Fruit fly (Drosophila melanogaster): ENCODE results near the gene CG17261.

CG17261 gene

dm6 chr2L:3088238-3088874 lies 46.0 kb downstream of the CG17261 start:
- TF ChIP-seq CrebA (GFP tag; optimal IDR thresholded peaks at IDR 0.05; ENCODE audit: borderline replicate concordance) (no peak), h (GFP tag; optimal IDR thresholded peaks at IDR 0.05) (no peak), usp (GFP tag; optimal IDR thresholded peaks at IDR 0.05) (no peak), Dfd (GFP tag; optimal IDR thresholded peaks at IDR 0.05) (no peak), N (GFP tag; optimal IDR thresholded peaks at IDR 0.05) (no peak), CG32264 (GFP tag; optimal IDR thresholded peaks at IDR 0.05) (no peak), Hr78 (GFP tag; optimal IDR thresholded peaks at IDR 0.05) (no peak), br (GFP tag; optimal IDR thresholded peaks at IDR 0.05) (no peak), Hr83 (GFP tag; optimal IDR thresholded peaks at IDR 0.05; ENCODE audit: poor library complexity, severe bottlenecking) (no peak), fru (GFP tag; optimal IDR thresholded peaks at IDR 0.05) (no peak), dmrt93B (GFP tag; optimal IDR thresholded peaks at IDR 0.05) (no peak), sv (GFP tag; optimal IDR thresholded peaks at IDR 0.05) (no peak), Dif (GFP tag; optimal IDR thresholded peaks at IDR 0.05; ENCODE audit: partially characterized antibody) (no peak), Sp1 (GFP tag; optimal IDR thresholded peaks at IDR 0.05) (no peak), rgr (GFP tag; optimal IDR thresholded peaks at IDR 0.05) (no peak), GATAd (GFP tag; optimal IDR thresholded peaks at IDR 0.05) (no peak), brk (GFP tag; optimal IDR thresholded peaks at IDR 0.05) (no peak), tai (GFP tag; optimal IDR thresholded peaks at IDR 0.05) (no peak), Jra (GFP tag; optimal IDR thresholded peaks at IDR 0.05) (no peak)

dm6 chr2L:3090245-3090644 lies 47.9 kb downstream of the CG17261 start:
- no peak for TF ChIP-seq psq (GFP tag; optimal IDR thresholded peaks at IDR 0.05)
- TF ChIP-seq Dif (GFP tag; optimal IDR thresholded peaks at IDR 0.05; ENCODE audit: partially characterized antibody), result peak; percentile 12

- no peak for TF ChIP-seq brk (GFP tag; optimal IDR thresholded peaks at IDR 0.05)
- peak; percentile 29 for TF ChIP-seq fru (GFP tag; optimal IDR thresholded peaks at IDR 0.05)
- peak; percentile 6 for TF ChIP-seq br (GFP tag; optimal IDR thresholded peaks at IDR 0.05)
- no peak for TF ChIP-seq CG9705 (GFP tag; optimal IDR thresholded peaks at IDR 0.05)
- peak; percentile 33 for TF ChIP-seq ey (GFP tag; optimal IDR thresholded peaks at IDR 0.05)
- peak; percentile 12 for TF ChIP-seq woc (GFP tag; optimal IDR thresholded peaks at IDR 0.05)
- no peak for TF ChIP-seq usp (GFP tag; optimal IDR thresholded peaks at IDR 0.05)
- TF ChIP-seq h (GFP tag; optimal IDR thresholded peaks at IDR 0.05), result peak; percentile 49
- TF ChIP-seq pan (optimal IDR thresholded peaks at IDR 0.05), result no peak
- peak; percentile 2 for TF ChIP-seq Sp1 (GFP tag; optimal IDR thresholded peaks at IDR 0.05)
- TF ChIP-seq tai (GFP tag; optimal IDR thresholded peaks at IDR 0.05), result no peak
- peak; percentile 29 for TF ChIP-seq rgr (GFP tag; optimal IDR thresholded peaks at IDR 0.05)
- no peak for TF ChIP-seq psq (GFP tag; optimal IDR thresholded peaks at IDR 0.05)
- no peak for TF ChIP-seq dl (GFP tag; optimal IDR thresholded peaks at IDR 0.05; ENCODE audit: insufficient read depth in 1 of 2, partially characterized antibody in 2 of 2)
- peak in 1 of 2 experiments; percentile 13 for TF ChIP-seq foxo (GFP tag; optimal IDR thresholded peaks at IDR 0.05)
Measured at dm6 chr2L:3092535-3092934, 50.2 kb downstream of the CG17261 start.
